Fruit fly (Drosophila melanogaster): ENCODE measurements around the gene CG15201.

dm6 chrX:11182631-11183030 lies 38.7 kb downstream of the CG15201 start, which contains the start of gene CG15200:
- TF ChIP-seq ttk (optimal IDR thresholded peaks at IDR 0.05) (no peak), Sin3A (optimal IDR thresholded peaks at IDR 0.05) (no peak), insv (optimal IDR thresholded peaks at IDR 0.05) (no peak), psq (optimal IDR thresholded peaks at IDR 0.05) (no peak)

Measured in Kc167 (cell line).